Fruit fly (Drosophila melanogaster) whole organism, prepupa: ENCODE results near the gene CG32299.

ENCODE experiments used
- Blimp-1 ChIP-seq: fragments of 200-800 bp; sonication (Bioruptor generic); optimal IDR thresholded peaks from 3 replicates; lab custom pipeline; 2017; ENCODE audit warnings: missing biosample characterization, missing genetic modification characterization, mild to moderate bottlenecking, moderate library complexity, missing genetic modification reagents
- CG10669 ChIP-seq: fragments of 200-800 bp; sonication (Bioruptor generic); optimal IDR thresholded peaks from 3 replicates; lab custom pipeline; 2018; ENCODE audit warnings: missing biosample characterization, mild to moderate bottlenecking, missing genetic modification characterization, moderate library complexity
- CG11294 ChIP-seq: fragments of 200-800 bp; sonication (Bioruptor generic); IDR thresholded peaks from 2 replicates; pipeline ENCODE4 v1.3.6; 2022; ENCODE audit warnings: missing biosample characterization, missing genetic modification characterization
- CG11762 ChIP-seq: fragments of 200-800 bp; sonication (Bioruptor generic); optimal IDR thresholded peaks from 3 replicates; lab custom pipeline; 2016; ENCODE audit warnings: missing biosample characterization, missing genetic modification characterization; ENCODE audit not compliant: insufficient read depth
- CG11902 ChIP-seq: fragments of 200-800 bp; sonication (Bioruptor generic); optimal IDR thresholded peaks from 3 replicates; lab custom pipeline; 2016; ENCODE audit warnings: missing biosample characterization, missing genetic modification characterization
- CG15336 ChIP-seq: fragments of 200-800 bp; sonication (Bioruptor generic); IDR thresholded peaks from 2 replicates; pipeline ENCODE4 v1.3.6; 2022; ENCODE audit warnings: missing biosample characterization, missing genetic modification characterization
- CG1621 ChIP-seq: fragments of 200-800 bp; sonication (Bioruptor generic); optimal IDR thresholded peaks from 3 replicates; lab custom pipeline; 2018; ENCODE audit warnings: missing biosample characterization, mild to moderate bottlenecking, missing genetic modification characterization
- CG16779 ChIP-seq: fragments of 200-800 bp; sonication (Bioruptor generic); optimal IDR thresholded peaks from 3 replicates; lab custom pipeline; 2017; ENCODE audit warnings: missing biosample characterization, mild to moderate bottlenecking, missing genetic modification characterization
- CG31627 ChIP-seq: fragments of 200-800 bp; sonication (Bioruptor generic); optimal IDR thresholded peaks from 3 replicates; lab custom pipeline; 2016; ENCODE audit warnings: missing biosample characterization, missing genetic modification characterization
- CG32006 ChIP-seq: fragments of 200-800 bp; sonication (Bioruptor generic); optimal IDR thresholded peaks from 3 replicates; lab custom pipeline; 2017; ENCODE audit warnings: missing biosample characterization, mild to moderate bottlenecking, missing genetic modification characterization
- CG34406 ChIP-seq: fragments of 200-800 bp; sonication (Bioruptor generic); optimal IDR thresholded peaks from 3 replicates; lab custom pipeline; 2016; ENCODE audit warnings: missing biosample characterization, missing genetic modification characterization
- CG3919 ChIP-seq: fragments of 200-800 bp; sonication (Bioruptor generic); optimal IDR thresholded peaks from 3 replicates; lab custom pipeline; 2016; ENCODE audit warnings: missing biosample characterization, missing genetic modification characterization
- CG4318 ChIP-seq: fragments of 200-800 bp; sonication (Bioruptor generic); optimal IDR thresholded peaks from 3 replicates; lab custom pipeline; 2017; ENCODE audit warnings: missing biosample characterization, mild to moderate bottlenecking, missing genetic modification characterization
- CG6163 ChIP-seq: fragments of 200-800 bp; sonication (Bioruptor generic); IDR thresholded peaks from 3 replicates; pipeline ENCODE4 v1.3.6; 2022; ENCODE audit warnings: missing biosample characterization, missing genetic modification characterization
- CG6792 ChIP-seq: fragments of 200-800 bp; sonication (Bioruptor generic); optimal IDR thresholded peaks from 3 replicates; lab custom pipeline; 2016; ENCODE audit warnings: missing biosample characterization, missing genetic modification characterization
- CG6854 ChIP-seq: fragments of 200-800 bp; sonication (Bioruptor generic); optimal IDR thresholded peaks from 2 replicates; lab custom pipeline; 2017; ENCODE audit warnings: missing biosample characterization, mild to moderate bottlenecking, missing genetic modification characterization
- CG7368 ChIP-seq: fragments of 200-800 bp; sonication (Bioruptor generic); optimal IDR thresholded peaks from 3 replicates; lab custom pipeline; 2016; ENCODE audit warnings: missing biosample characterization, missing genetic modification characterization
- CG8119 ChIP-seq: fragments of 200-800 bp; sonication (Bioruptor generic); IDR thresholded peaks from 3 replicates; pipeline ENCODE4 v1.3.6; 2022; ENCODE audit warnings: missing biosample characterization, missing genetic modification characterization
- CG8319 ChIP-seq: fragments of 200-800 bp; sonication (Bioruptor generic); optimal IDR thresholded peaks from 3 replicates; lab custom pipeline; 2016; ENCODE audit warnings: missing biosample characterization, missing genetic modification characterization
- CG8632 ChIP-seq: fragments of 200-800 bp; sonication (Bioruptor generic); optimal IDR thresholded peaks from 3 replicates; lab custom pipeline; 2016; ENCODE audit warnings: missing biosample characterization, missing genetic modification characterization
- Eip75B ChIP-seq: fragments of 200-800 bp; sonication (Bioruptor generic); optimal IDR thresholded peaks from 3 replicates; lab custom pipeline; 2016; ENCODE audit warnings: missing biosample characterization, missing genetic modification characterization
- Eip78C ChIP-seq: fragments of 200-800 bp; sonication (Bioruptor generic); peaks from one replicate; lab custom pipeline; 2016; ENCODE audit warnings: missing biosample characterization, missing genetic modification characterization
- Eip93F ChIP-seq: fragments of 200-800 bp; sonication (Bioruptor generic); optimal IDR thresholded peaks from 2 replicates; lab custom pipeline; 2016; ENCODE audit warnings: missing biosample characterization, mild to moderate bottlenecking, missing genetic modification characterization
- Ets21C ChIP-seq: fragments of 200-800 bp; sonication (Bioruptor generic); optimal IDR thresholded peaks from 3 replicates; lab custom pipeline; 2016; ENCODE audit warnings: missing biosample characterization, missing genetic modification characterization
- Ets96B ChIP-seq: fragments of 200-800 bp; optimal IDR thresholded peaks from 2 replicates; lab custom pipeline; 2019; ENCODE audit warnings: missing biosample characterization, mild to moderate bottlenecking, missing genetic modification characterization, moderate library complexity
- Hr38 ChIP-seq: sonication (Bioruptor generic); optimal IDR thresholded peaks from 2 replicates; lab custom pipeline; 2016; ENCODE audit warnings: missing biosample characterization, missing genetic modification characterization
- Hr39 ChIP-seq: fragments of 200-800 bp; sonication (Bioruptor generic); optimal IDR thresholded peaks from 2 replicates; lab custom pipeline; 2016; ENCODE audit warnings: missing biosample characterization, missing genetic modification characterization
- Hr4 ChIP-seq: fragments of 200-800 bp; sonication (Bioruptor generic); optimal IDR thresholded peaks from 3 replicates; lab custom pipeline; 2016; ENCODE audit warnings: missing biosample characterization, missing genetic modification characterization
- Lpt ChIP-seq: fragments of 200-800 bp; sonication (Bioruptor generic); optimal IDR thresholded peaks from 3 replicates; lab custom pipeline; 2016; ENCODE audit warnings: missing biosample characterization, missing genetic modification characterization
- Met ChIP-seq: fragments of 200-800 bp; sonication (Bioruptor generic); optimal IDR thresholded peaks from 3 replicates; lab custom pipeline; 2016; ENCODE audit warnings: missing biosample characterization, missing genetic modification characterization
- OdsH ChIP-seq: fragments of 200-800 bp; sonication (Bioruptor generic); optimal IDR thresholded peaks from 3 replicates; lab custom pipeline; 2016; ENCODE audit warnings: missing biosample characterization, missing genetic modification characterization
- Smox ChIP-seq: fragments of 200-800 bp; sonication (Bioruptor generic); optimal IDR thresholded peaks from 3 replicates; lab custom pipeline; 2016; ENCODE audit warnings: missing biosample characterization, missing genetic modification characterization
- Sox102F ChIP-seq: fragments of 200-800 bp; sonication (Bioruptor generic); optimal IDR thresholded peaks from 2 replicates; lab custom pipeline; 2016; ENCODE audit warnings: missing biosample characterization, mild to moderate bottlenecking, missing genetic modification characterization
- Sox15 ChIP-seq: fragments of 200-800 bp; sonication (Bioruptor generic); optimal IDR thresholded peaks from 3 replicates; lab custom pipeline; 2016; ENCODE audit warnings: missing biosample characterization, missing genetic modification characterization
- achi ChIP-seq: fragments of 200-800 bp; sonication (Bioruptor generic); optimal IDR thresholded peaks from 3 replicates; lab custom pipeline; 2016; ENCODE audit warnings: missing biosample characterization, missing genetic modification characterization
- cyc ChIP-seq: fragments of 200-800 bp; sonication (Bioruptor generic); optimal IDR thresholded peaks from 3 replicates; lab custom pipeline; 2016; ENCODE audit warnings: missing biosample characterization, missing genetic modification characterization
- dac ChIP-seq: fragments of 200-800 bp; sonication (Bioruptor generic); optimal IDR thresholded peaks from 2 replicates; lab custom pipeline; 2017; ENCODE audit warnings: missing biosample characterization, mild to moderate bottlenecking, missing genetic modification characterization
- dsx ChIP-seq: fragments of 200-800 bp; optimal IDR thresholded peaks from 3 replicates; lab custom pipeline; 2019; ENCODE audit warnings: missing biosample characterization, mild to moderate bottlenecking, missing genetic modification characterization, moderate library complexity; ENCODE audit not compliant: poor library complexity, severe bottlenecking
- eg ChIP-seq: fragments of 200-800 bp; sonication (Bioruptor generic); IDR thresholded peaks from 3 replicates; pipeline ENCODE4 v1.3.6; 2022; ENCODE audit warnings: missing biosample characterization, missing genetic modification characterization
- fd59A ChIP-seq: fragments of 200-800 bp; sonication (Bioruptor generic); optimal IDR thresholded peaks from 2 replicates; lab custom pipeline; 2017; ENCODE audit warnings: missing biosample characterization, mild to moderate bottlenecking, missing genetic modification characterization, missing genetic modification reagents
- fd85E ChIP-seq: fragments of 200-800 bp; sonication (Bioruptor generic); optimal IDR thresholded peaks from 3 replicates; lab custom pipeline; 2016; ENCODE audit warnings: missing biosample characterization, missing genetic modification characterization
- lz ChIP-seq: fragments of 200-800 bp; sonication (Bioruptor generic); optimal IDR thresholded peaks from 3 replicates; lab custom pipeline; 2016; ENCODE audit warnings: missing biosample characterization, missing genetic modification characterization
- pdm3 ChIP-seq: fragments of 200-800 bp; sonication (Bioruptor generic); optimal IDR thresholded peaks from 3 replicates; lab custom pipeline; 2016; ENCODE audit warnings: missing biosample characterization, missing genetic modification characterization
- salr ChIP-seq, 2 experiments: fragments of 200-800 bp; sonication (Bioruptor generic); optimal IDR thresholded peaks; 3 replicates each; lab custom pipeline; 2016 to 2018; ENCODE audit warnings: missing biosample characterization in 2 of 2, missing genetic modification characterization in 2 of 2, mild to moderate bottlenecking in 1 of 2
- spab ChIP-seq: fragments of 200-800 bp; sonication (Bioruptor generic); optimal IDR thresholded peaks from 2 replicates; lab custom pipeline; 2017; ENCODE audit warnings: missing biosample characterization, mild to moderate bottlenecking, missing genetic modification characterization, missing genetic modification reagents
- svp ChIP-seq: fragments of 200-800 bp; sonication (Bioruptor generic); peaks from one replicate; lab custom pipeline; 2016; ENCODE audit warnings: missing biosample characterization, missing genetic modification characterization
- topi ChIP-seq: fragments of 200-800 bp; sonication (Bioruptor generic); optimal IDR thresholded peaks from 3 replicates; lab custom pipeline; 2016; ENCODE audit warnings: missing biosample characterization, missing genetic modification characterization
- vri ChIP-seq: fragments of 200-800 bp; sonication (Bioruptor generic); optimal IDR thresholded peaks from 3 replicates; lab custom pipeline; 2016; ENCODE audit warnings: missing biosample characterization, mild to moderate bottlenecking, missing genetic modification characterization

The CG32299 gene

dm6 chr3L:2431340-2431739 is 40.6 kb upstream of the CG32299 start (continued):
- TF ChIP-seq Sox102F (GFP tag; lab: Kevin White, UChicago): peak; percentile 63
- TF ChIP-seq achi (GFP tag; lab: Kevin White, UChicago): peak; percentile 71
- TF ChIP-seq Eip78C (GFP tag; lab: Kevin White, UChicago): peak; percentile 97
- peak; percentile 51 for TF ChIP-seq CG1621 (tag; lab: Kevin White, UChicago)
- TF ChIP-seq OdsH (GFP tag; lab: Kevin White, UChicago): peak; percentile 73
- TF ChIP-seq spab (GFP tag; lab: Kevin White, UChicago): peak; percentile 69
- peak; percentile 82 for TF ChIP-seq CG6163 (GFP tag; lab: Robert Waterston, UW)
- peak; percentile 42 for TF ChIP-seq CG34406

- no peak for TF ChIP-seq CG11762 (GFP tag; lab: Kevin White, UChicago)
- TF ChIP-seq lz: no peak
- TF ChIP-seq CG1621 (tag; lab: Kevin White, UChicago): no peak
- no peak for TF ChIP-seq CG11294 (GFP tag; lab: Robert Waterston, UW)
- peak; percentile 46 for TF ChIP-seq vri (GFP tag; lab: Kevin White, UChicago)
- TF ChIP-seq Eip93F (GFP tag; lab: Kevin White, UChicago): peak; percentile 32
- TF ChIP-seq cyc: no peak
- TF ChIP-seq CG32006: peak; percentile 22
- no peak for TF ChIP-seq fd59A (GFP tag; lab: Kevin White, UChicago)
- peak; percentile 75; the same call in 2 of the 3 replicates for TF ChIP-seq CG8119 (GFP tag; lab: Robert Waterston, UW)
- TF ChIP-seq Met (GFP tag; lab: Kevin White, UChicago): no peak
- no peak for TF ChIP-seq CG3919 (GFP tag; lab: Kevin White, UChicago)
- no peak for TF ChIP-seq pdm3
- TF ChIP-seq CG16779 (tag; lab: Kevin White, UChicago): peak; percentile 72
- TF ChIP-seq Eip75B (GFP tag; lab: Kevin White, UChicago): no peak
- no peak for TF ChIP-seq CG34406
- TF ChIP-seq Ets96B (tag; lab: Kevin White, UChicago): no peak
- no peak for TF ChIP-seq Sox15
- no peak for TF ChIP-seq Hr39 (GFP tag; lab: Kevin White, UChicago)
- peak; percentile 14 for TF ChIP-seq Hr4 (GFP tag; lab: Kevin White, UChicago)
- TF ChIP-seq spab (GFP tag; lab: Kevin White, UChicago): no peak
- peak; percentile 61 for TF ChIP-seq svp (GFP tag; lab: Kevin White, UChicago)
- TF ChIP-seq Eip78C (GFP tag; lab: Kevin White, UChicago): peak; percentile 71
- no peak for TF ChIP-seq topi (GFP tag; lab: Kevin White, UChicago)
- peak; percentile 26 for TF ChIP-seq CG10669 (GFP tag; lab: Kevin White, UChicago)
- peak; percentile 77 for TF ChIP-seq eg (GFP tag; lab: Robert Waterston, UW)
- TF ChIP-seq achi (GFP tag; lab: Kevin White, UChicago): no peak
- TF ChIP-seq Smox (GFP tag; lab: Kevin White, UChicago): no peak
- TF ChIP-seq Lpt (GFP tag; lab: Kevin White, UChicago): no peak
- TF ChIP-seq CG6854 (GFP tag; lab: Kevin White, UChicago): peak; percentile 20
- no peak for TF ChIP-seq Hr38 (GFP tag; lab: Kevin White, UChicago)
- no peak for TF ChIP-seq fd85E (GFP tag; lab: Kevin White, UChicago)
- no peak for TF ChIP-seq Sox102F (GFP tag; lab: Kevin White, UChicago)
- TF ChIP-seq OdsH (GFP tag; lab: Kevin White, UChicago): no peak
- peak; percentile 62 for TF ChIP-seq CG15336 (GFP tag; lab: Robert Waterston, UW)
- TF ChIP-seq CG7368 (GFP tag; lab: Kevin White, UChicago): peak; percentile 7
- no peak for TF ChIP-seq CG8319
- TF ChIP-seq Ets21C: no peak
- TF ChIP-seq salr (GFP tag; optimal IDR thresholded peaks at IDR 0.05; lab: Kevin White, UChicago): peak in 1 of 2 experiments; percentile 61
- no peak for TF ChIP-seq CG8632
- no peak for TF ChIP-seq CG4318 (GFP tag; lab: Kevin White, UChicago)
- peak; percentile 50 for TF ChIP-seq dsx (GFP tag; lab: Kevin White, UChicago)
- no peak for TF ChIP-seq CG31627 (GFP tag; lab: Kevin White, UChicago)
- TF ChIP-seq dac (GFP tag; lab: Kevin White, UChicago): no peak
- no peak for TF ChIP-seq CG6792 (GFP tag; lab: Kevin White, UChicago)
- no peak for TF ChIP-seq CG11902
- no peak for TF ChIP-seq Blimp-1 (GFP tag; lab: Kevin White, UChicago)
These were observed 37.9 kb upstream of the CG32299 start for dm6 chr3L:2428488-2429302.
